Fruit fly (Drosophila melanogaster) whole organism, prepupa: ENCODE results near the gene Ptpa.

Experiments
- CG10631 ChIP-seq: fragments of 200-800 bp; sonication (Bioruptor generic); optimal IDR thresholded peaks from 2 replicates; lab custom pipeline; 2016; ENCODE audit warnings: missing biosample characterization, missing genetic modification characterization
- CG11294 ChIP-seq: fragments of 200-800 bp; sonication (Bioruptor generic); IDR thresholded peaks from 2 replicates; pipeline ENCODE4 v1.3.6; 2022; ENCODE audit warnings: missing biosample characterization, missing genetic modification characterization
- CG15336 ChIP-seq: fragments of 200-800 bp; sonication (Bioruptor generic); IDR thresholded peaks from 2 replicates; pipeline ENCODE4 v1.3.6; 2022; ENCODE audit warnings: missing biosample characterization, missing genetic modification characterization
- CG1621 ChIP-seq: fragments of 200-800 bp; sonication (Bioruptor generic); optimal IDR thresholded peaks from 3 replicates; lab custom pipeline; 2018; ENCODE audit warnings: missing biosample characterization, mild to moderate bottlenecking, missing genetic modification characterization
- CG16779 ChIP-seq: fragments of 200-800 bp; sonication (Bioruptor generic); optimal IDR thresholded peaks from 3 replicates; lab custom pipeline; 2017; ENCODE audit warnings: missing biosample characterization, mild to moderate bottlenecking, missing genetic modification characterization
- CG31627 ChIP-seq: fragments of 200-800 bp; sonication (Bioruptor generic); optimal IDR thresholded peaks from 3 replicates; lab custom pipeline; 2016; ENCODE audit warnings: missing biosample characterization, missing genetic modification characterization
- CG32006 ChIP-seq: fragments of 200-800 bp; sonication (Bioruptor generic); optimal IDR thresholded peaks from 3 replicates; lab custom pipeline; 2017; ENCODE audit warnings: missing biosample characterization, mild to moderate bottlenecking, missing genetic modification characterization
- CG3919 ChIP-seq: fragments of 200-800 bp; sonication (Bioruptor generic); optimal IDR thresholded peaks from 3 replicates; lab custom pipeline; 2016; ENCODE audit warnings: missing biosample characterization, missing genetic modification characterization
- CG4318 ChIP-seq: fragments of 200-800 bp; sonication (Bioruptor generic); optimal IDR thresholded peaks from 3 replicates; lab custom pipeline; 2017; ENCODE audit warnings: missing biosample characterization, mild to moderate bottlenecking, missing genetic modification characterization
- CG6163 ChIP-seq: fragments of 200-800 bp; sonication (Bioruptor generic); IDR thresholded peaks from 3 replicates; pipeline ENCODE4 v1.3.6; 2022; ENCODE audit warnings: missing biosample characterization, missing genetic modification characterization
- CG6276 ChIP-seq: fragments of 200-800 bp; sonication (Bioruptor generic); optimal IDR thresholded peaks from 2 replicates; lab custom pipeline; 2017; ENCODE audit warnings: missing biosample characterization, mild to moderate bottlenecking, missing genetic modification characterization
- CG6792 ChIP-seq: fragments of 200-800 bp; sonication (Bioruptor generic); optimal IDR thresholded peaks from 3 replicates; lab custom pipeline; 2016; ENCODE audit warnings: missing biosample characterization, missing genetic modification characterization
- CG6808 ChIP-seq: fragments of 200-800 bp; sonication (Bioruptor generic); optimal IDR thresholded peaks from 3 replicates; lab custom pipeline; 2017; ENCODE audit warnings: missing biosample characterization, missing genetic modification characterization, mild to moderate bottlenecking, moderate library complexity, missing genetic modification reagents
- CG6854 ChIP-seq: fragments of 200-800 bp; sonication (Bioruptor generic); optimal IDR thresholded peaks from 2 replicates; lab custom pipeline; 2017; ENCODE audit warnings: missing biosample characterization, mild to moderate bottlenecking, missing genetic modification characterization
- CG7368 ChIP-seq: fragments of 200-800 bp; sonication (Bioruptor generic); optimal IDR thresholded peaks from 3 replicates; lab custom pipeline; 2016; ENCODE audit warnings: missing biosample characterization, missing genetic modification characterization
- CG8632 ChIP-seq: fragments of 200-800 bp; sonication (Bioruptor generic); optimal IDR thresholded peaks from 3 replicates; lab custom pipeline; 2016; ENCODE audit warnings: missing biosample characterization, missing genetic modification characterization
- Eip75B ChIP-seq: fragments of 200-800 bp; sonication (Bioruptor generic); optimal IDR thresholded peaks from 3 replicates; lab custom pipeline; 2016; ENCODE audit warnings: missing biosample characterization, missing genetic modification characterization
- Eip78C ChIP-seq: fragments of 200-800 bp; sonication (Bioruptor generic); peaks from one replicate; lab custom pipeline; 2016; ENCODE audit warnings: missing biosample characterization, missing genetic modification characterization
- Eip93F ChIP-seq: fragments of 200-800 bp; sonication (Bioruptor generic); optimal IDR thresholded peaks from 2 replicates; lab custom pipeline; 2016; ENCODE audit warnings: missing biosample characterization, mild to moderate bottlenecking, missing genetic modification characterization
- Ets96B ChIP-seq: fragments of 200-800 bp; optimal IDR thresholded peaks from 2 replicates; lab custom pipeline; 2019; ENCODE audit warnings: missing biosample characterization, mild to moderate bottlenecking, missing genetic modification characterization, moderate library complexity
- Gug ChIP-seq: fragments of 200-800 bp; sonication (Bioruptor generic); IDR thresholded peaks from 2 replicates; pipeline ENCODE4 v1.3.6; 2022; ENCODE audit warnings: missing biosample characterization, missing genetic modification characterization
- Hr38 ChIP-seq: sonication (Bioruptor generic); optimal IDR thresholded peaks from 2 replicates; lab custom pipeline; 2016; ENCODE audit warnings: missing biosample characterization, missing genetic modification characterization
- Hr39 ChIP-seq: fragments of 200-800 bp; sonication (Bioruptor generic); optimal IDR thresholded peaks from 2 replicates; lab custom pipeline; 2016; ENCODE audit warnings: missing biosample characterization, missing genetic modification characterization
- Hr4 ChIP-seq: fragments of 200-800 bp; sonication (Bioruptor generic); optimal IDR thresholded peaks from 3 replicates; lab custom pipeline; 2016; ENCODE audit warnings: missing biosample characterization, missing genetic modification characterization
- OdsH ChIP-seq: fragments of 200-800 bp; sonication (Bioruptor generic); optimal IDR thresholded peaks from 3 replicates; lab custom pipeline; 2016; ENCODE audit warnings: missing biosample characterization, missing genetic modification characterization
- Smox ChIP-seq: fragments of 200-800 bp; sonication (Bioruptor generic); optimal IDR thresholded peaks from 3 replicates; lab custom pipeline; 2016; ENCODE audit warnings: missing biosample characterization, missing genetic modification characterization
- Sox102F ChIP-seq: fragments of 200-800 bp; sonication (Bioruptor generic); optimal IDR thresholded peaks from 2 replicates; lab custom pipeline; 2016; ENCODE audit warnings: missing biosample characterization, mild to moderate bottlenecking, missing genetic modification characterization
- Sox14 ChIP-seq: fragments of 200-800 bp; sonication (Bioruptor generic); optimal IDR thresholded peaks from 3 replicates; lab custom pipeline; 2016; ENCODE audit warnings: missing biosample characterization, missing genetic modification characterization
- Sox15 ChIP-seq: fragments of 200-800 bp; sonication (Bioruptor generic); optimal IDR thresholded peaks from 3 replicates; lab custom pipeline; 2016; ENCODE audit warnings: missing biosample characterization, missing genetic modification characterization
- achi ChIP-seq: fragments of 200-800 bp; sonication (Bioruptor generic); optimal IDR thresholded peaks from 3 replicates; lab custom pipeline; 2016; ENCODE audit warnings: missing biosample characterization, missing genetic modification characterization
- acj6 ChIP-seq: fragments of 200-800 bp; sonication (Bioruptor generic); optimal IDR thresholded peaks from 3 replicates; lab custom pipeline; 2016; ENCODE audit warnings: missing biosample characterization, missing genetic modification characterization
- cyc ChIP-seq: fragments of 200-800 bp; sonication (Bioruptor generic); optimal IDR thresholded peaks from 3 replicates; lab custom pipeline; 2016; ENCODE audit warnings: missing biosample characterization, missing genetic modification characterization
- dac ChIP-seq: fragments of 200-800 bp; sonication (Bioruptor generic); optimal IDR thresholded peaks from 2 replicates; lab custom pipeline; 2017; ENCODE audit warnings: missing biosample characterization, mild to moderate bottlenecking, missing genetic modification characterization
- eg ChIP-seq: fragments of 200-800 bp; sonication (Bioruptor generic); IDR thresholded peaks from 3 replicates; pipeline ENCODE4 v1.3.6; 2022; ENCODE audit warnings: missing biosample characterization, missing genetic modification characterization
- esn ChIP-seq: fragments of 200-800 bp; sonication (Bioruptor generic); optimal IDR thresholded peaks from 2 replicates; lab custom pipeline; 2016; ENCODE audit warnings: missing biosample characterization, mild to moderate bottlenecking, missing genetic modification characterization, moderate library complexity
- fd59A ChIP-seq: fragments of 200-800 bp; sonication (Bioruptor generic); optimal IDR thresholded peaks from 2 replicates; lab custom pipeline; 2017; ENCODE audit warnings: missing biosample characterization, mild to moderate bottlenecking, missing genetic modification characterization, missing genetic modification reagents
- fkh ChIP-seq: fragments of 200-800 bp; sonication (Bioruptor generic); optimal IDR thresholded peaks from 3 replicates; lab custom pipeline; 2017; ENCODE audit warnings: missing biosample characterization, mild to moderate bottlenecking, missing genetic modification characterization, moderate library complexity
- lz ChIP-seq: fragments of 200-800 bp; sonication (Bioruptor generic); optimal IDR thresholded peaks from 3 replicates; lab custom pipeline; 2016; ENCODE audit warnings: missing biosample characterization, missing genetic modification characterization
- net ChIP-seq: fragments of 200-800 bp; sonication (Bioruptor generic); optimal IDR thresholded peaks from 3 replicates; lab custom pipeline; 2016; ENCODE audit warnings: missing biosample characterization, missing genetic modification characterization
- pdm3 ChIP-seq: fragments of 200-800 bp; sonication (Bioruptor generic); optimal IDR thresholded peaks from 3 replicates; lab custom pipeline; 2016; ENCODE audit warnings: missing biosample characterization, missing genetic modification characterization
- ss ChIP-seq, 2 experiments: fragments of 200-800 bp; sonication (Bioruptor generic); optimal IDR thresholded peaks; 2 replicates in 1 of 2; 3 replicates in 1 of 2; lab custom pipeline; 2017 to 2018; ENCODE audit warnings: mild to moderate bottlenecking in 2 of 2, missing biosample characterization in 2 of 2, missing genetic modification characterization in 2 of 2, moderate library complexity in 1 of 2
- svp ChIP-seq: fragments of 200-800 bp; sonication (Bioruptor generic); peaks from one replicate; lab custom pipeline; 2016; ENCODE audit warnings: missing biosample characterization, missing genetic modification characterization
- topi ChIP-seq: fragments of 200-800 bp; sonication (Bioruptor generic); optimal IDR thresholded peaks from 3 replicates; lab custom pipeline; 2016; ENCODE audit warnings: missing biosample characterization, missing genetic modification characterization
- vri ChIP-seq: fragments of 200-800 bp; sonication (Bioruptor generic); optimal IDR thresholded peaks from 3 replicates; lab custom pipeline; 2016; ENCODE audit warnings: missing biosample characterization, mild to moderate bottlenecking, missing genetic modification characterization

Gene Ptpa

DNA sequence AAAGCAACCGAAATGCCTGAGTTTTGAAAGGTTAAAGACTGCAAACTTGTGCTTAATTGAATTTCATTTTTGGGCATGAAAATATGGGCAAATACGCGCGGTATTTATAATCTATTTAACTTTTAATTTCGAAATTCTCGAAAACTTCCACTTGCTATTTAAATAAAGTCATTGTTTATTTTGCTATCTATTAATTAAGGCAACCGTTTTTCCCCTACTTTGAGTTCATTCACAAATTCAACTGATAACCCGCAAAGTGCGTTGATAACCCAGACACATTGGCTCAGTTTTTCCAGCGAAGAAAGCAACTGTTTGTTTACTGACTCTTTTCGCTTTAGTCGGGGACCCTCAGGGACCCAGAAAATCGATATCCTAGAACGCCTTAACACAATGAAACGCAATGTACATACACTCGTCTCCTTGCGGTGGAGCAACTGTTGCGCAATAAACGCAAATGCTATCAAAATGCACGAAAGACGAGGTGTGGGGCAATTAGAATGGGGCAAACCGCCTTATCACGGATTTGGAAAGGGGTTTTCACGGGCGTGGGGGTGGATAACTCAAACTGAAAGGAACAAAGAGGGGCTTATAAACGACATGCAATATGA, 4.9 kb upstream of the Ptpa start:
- peak; percentile 24 for TF ChIP-seq CG32006 (GFP tag; lab: Kevin White, UChicago)
- TF ChIP-seq CG11294 = no peak
- TF ChIP-seq Eip93F = peak; percentile 36
- TF ChIP-seq vri = peak; percentile 91
- TF ChIP-seq svp (GFP tag; lab: Kevin White, UChicago) = peak; percentile 65

DNA sequence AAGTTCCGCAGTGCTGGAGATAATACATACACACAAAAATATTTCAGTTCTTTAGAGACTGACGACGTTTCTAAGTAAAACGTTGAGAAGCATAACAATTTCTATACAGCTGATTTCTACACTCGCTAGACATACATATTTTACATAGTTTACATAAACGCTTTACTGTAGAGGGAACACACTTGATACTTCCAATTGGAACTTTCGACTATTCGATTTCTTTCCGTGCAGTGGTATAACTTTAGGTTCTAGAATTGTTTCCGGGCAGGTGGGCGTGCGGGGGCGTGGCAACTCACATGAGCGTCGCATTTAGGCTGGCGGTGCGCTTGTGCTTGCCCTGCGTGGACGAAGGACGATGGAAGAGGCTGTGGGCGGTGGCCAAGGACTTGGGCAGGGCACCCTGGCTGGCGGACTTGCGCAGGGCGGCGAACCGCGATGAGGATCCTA, 4.3 kb upstream of the Ptpa start:
- peak; percentile 26; the same call in 1 of the 2 replicates for TF ChIP-seq Gug (GFP tag; lab: Robert Waterston, UW)
- no peak for TF ChIP-seq ss (GFP tag; optimal IDR thresholded peaks at IDR 0.05; lab: Kevin White, UChicago)
- no peak for TF ChIP-seq fd59A (GFP tag; lab: Kevin White, UChicago)
- no peak for TF ChIP-seq vri
- peak; percentile 17 for TF ChIP-seq CG4318 (GFP tag; lab: Kevin White, UChicago)
- TF ChIP-seq CG6792 (GFP tag; lab: Kevin White, UChicago) = peak; percentile 5
- TF ChIP-seq Eip75B (GFP tag; lab: Kevin White, UChicago) = peak; percentile 25
- TF ChIP-seq CG15336 (GFP tag; lab: Robert Waterston, UW) = peak; percentile 60
- TF ChIP-seq Hr39 (GFP tag; lab: Kevin White, UChicago) = peak; percentile 18
- TF ChIP-seq CG6854 = no peak
- TF ChIP-seq net (GFP tag; lab: Kevin White, UChicago) = peak; percentile 24
- TF ChIP-seq CG6163 (GFP tag; lab: Robert Waterston, UW) = peak; percentile 64; the same call in 2 of the 3 replicates
- no peak for TF ChIP-seq CG11294
- TF ChIP-seq esn (GFP tag; lab: Kevin White, UChicago) = peak; percentile 61
- peak; percentile 13 for TF ChIP-seq achi
- TF ChIP-seq CG16779 (tag; lab: Kevin White, UChicago) = no peak
- TF ChIP-seq acj6 (GFP tag; lab: Kevin White, UChicago) = peak; percentile 11
- TF ChIP-seq Hr38 = no peak
- TF ChIP-seq Sox14 (GFP tag; lab: Kevin White, UChicago) = no peak
- TF ChIP-seq topi (GFP tag; lab: Kevin White, UChicago) = peak; percentile 16
- no peak for TF ChIP-seq lz (GFP tag; lab: Kevin White, UChicago)
- no peak for TF ChIP-seq CG7368 (GFP tag; lab: Kevin White, UChicago)
- TF ChIP-seq OdsH (GFP tag; lab: Kevin White, UChicago) = peak; percentile 39
- TF ChIP-seq cyc (GFP tag; lab: Kevin White, UChicago) = peak; percentile 15
- TF ChIP-seq CG31627 (GFP tag; lab: Kevin White, UChicago) = peak; percentile 40
- TF ChIP-seq Ets96B (tag; lab: Kevin White, UChicago) = peak; percentile 31
- no peak for TF ChIP-seq CG8632
- TF ChIP-seq CG6276 (GFP tag; lab: Kevin White, UChicago) = peak; percentile 41
- peak; percentile 21 for TF ChIP-seq CG3919
- peak; percentile 12 for TF ChIP-seq pdm3 (GFP tag; lab: Kevin White, UChicago)
- peak; percentile 17 for TF ChIP-seq CG6808 (GFP tag; lab: Kevin White, UChicago)
- no peak for TF ChIP-seq Sox15
- TF ChIP-seq Eip78C (GFP tag; lab: Kevin White, UChicago) = peak; percentile 73
- TF ChIP-seq dac (GFP tag; lab: Kevin White, UChicago) = no peak
- TF ChIP-seq svp (GFP tag; lab: Kevin White, UChicago) = peak; percentile 71
- TF ChIP-seq Smox (GFP tag; lab: Kevin White, UChicago) = no peak
- peak; percentile 50 for TF ChIP-seq CG32006 (GFP tag; lab: Kevin White, UChicago)
- peak; percentile 46 for TF ChIP-seq Hr4 (GFP tag; lab: Kevin White, UChicago)
- peak; percentile 36 for TF ChIP-seq CG10631 (GFP tag; lab: Kevin White, UChicago)
- TF ChIP-seq eg (GFP tag; lab: Robert Waterston, UW) = peak; percentile 69
- TF ChIP-seq CG1621 (tag; lab: Kevin White, UChicago) = no peak
- TF ChIP-seq fkh (GFP tag; lab: Kevin White, UChicago) = no peak
- peak; percentile 1 for TF ChIP-seq Sox102F (GFP tag; lab: Kevin White, UChicago)
